Worm (Caenorhabditis elegans) whole organism, L3 larva: ENCODE results near the gene Y54G11A.3.

Source experiments
- ZK546.5 ChIP-seq: sonication (generic microtip); optimal IDR thresholded peaks from 2 replicates; lab custom pipeline; 2017; ENCODE audit warnings: missing biosample characterization, missing genetic modification characterization
- ama-1 ChIP-seq: fragments of 150-350 bp; optimal IDR thresholded peaks from 2 replicates; lab custom pipeline; 2018
- ceh-16 ChIP-seq: sonication (generic microtip); optimal IDR thresholded peaks from 2 replicates; lab custom pipeline; 2017; ENCODE audit warnings: missing biosample characterization, missing genetic modification characterization
- ceh-28 ChIP-seq: fragments of 150-350 bp; optimal IDR thresholded peaks from 2 replicates; lab custom pipeline; 2014; ENCODE audit warnings: missing biosample characterization, missing genetic modification reagents, missing genetic modification characterization
- ceh-82 ChIP-seq: fragments of 150-350 bp; optimal IDR thresholded peaks from 2 replicates; lab custom pipeline; 2014; ENCODE audit warnings: missing biosample characterization, missing genetic modification characterization
- ceh-9 ChIP-seq: sonication (generic microtip); optimal IDR thresholded peaks from 2 replicates; lab custom pipeline; 2018; ENCODE audit warnings: missing biosample characterization, missing genetic modification characterization
- daf-12 ChIP-seq: fragments of 150-350 bp; optimal IDR thresholded peaks from 2 replicates; lab custom pipeline; 2014; ENCODE audit warnings: missing biosample characterization, missing genetic modification reagents, missing genetic modification characterization
- egl-27 ChIP-seq: sonication (generic microtip); optimal IDR thresholded peaks from 4 replicates; lab custom pipeline; 2017; ENCODE audit warnings: missing biosample characterization, missing genetic modification reagents, missing genetic modification characterization
- egl-5 ChIP-seq: fragments of 150-350 bp; optimal IDR thresholded peaks from 2 replicates; lab custom pipeline; 2017; ENCODE audit warnings: missing biosample characterization, missing genetic modification reagents, missing genetic modification characterization, inconsistent platforms
- elt-3 ChIP-seq, 3 experiments: fragments of 150-350 bp in 1 of 3; sonication (generic microtip) in 2 of 3; optimal IDR thresholded peaks; 2 replicates in 2 of 3; 4 replicates in 1 of 3; lab custom pipeline; 2014 to 2017; ENCODE audit warnings: missing biosample characterization in 3 of 3, missing genetic modification characterization in 3 of 3
- eor-1 ChIP-seq, 2 experiments: fragments of 150-350 bp; optimal IDR thresholded peaks; 2 replicates each; lab custom pipeline; 2014 to 2018; ENCODE audit warnings: missing biosample characterization in 2 of 2, missing genetic modification characterization in 2 of 2
- fkh-2 ChIP-seq: fragments of 150-350 bp; optimal IDR thresholded peaks from 2 replicates; lab custom pipeline; 2014; ENCODE audit warnings: missing biosample characterization, missing genetic modification reagents, missing genetic modification characterization
- fos-1 ChIP-seq: fragments of 150-350 bp; optimal IDR thresholded peaks from 2 replicates; lab custom pipeline; 2014; ENCODE audit warnings: missing biosample characterization, missing genetic modification characterization
- hmg-11 ChIP-seq: sonication (generic microtip); optimal IDR thresholded peaks from 2 replicates; lab custom pipeline; 2016; ENCODE audit warnings: missing genetic modification characterization, missing compliant biosample characterization
- lin-15B ChIP-seq: fragments of 150-350 bp; optimal IDR thresholded peaks from 2 replicates; lab custom pipeline; 2014; ENCODE audit warnings: missing biosample characterization, missing genetic modification characterization
- lin-39 ChIP-seq: fragments of 150-350 bp; optimal IDR thresholded peaks from 2 replicates; lab custom pipeline; 2018; ENCODE audit warnings: missing biosample characterization, missing genetic modification reagents, missing genetic modification characterization
- mdl-1 ChIP-seq: fragments of 150-350 bp; optimal IDR thresholded peaks from 2 replicates; lab custom pipeline; 2014; ENCODE audit warnings: missing biosample characterization, missing genetic modification characterization
- mml-1 ChIP-seq: fragments of 150-350 bp; sonication (generic microtip); optimal IDR thresholded peaks from 3 replicates; lab custom pipeline; 2014; ENCODE audit warnings: missing biosample characterization, missing genetic modification characterization
- nfya-1 ChIP-seq: sonication (generic microtip); optimal IDR thresholded peaks from 2 replicates; lab custom pipeline; 2017; ENCODE audit warnings: missing genetic modification characterization, mild to moderate bottlenecking, missing compliant biosample characterization, antibody characterized with exemption, moderate library complexity; ENCODE audit not compliant: insufficient read depth
- nhr-11 ChIP-seq: fragments of 150-350 bp; optimal IDR thresholded peaks from 2 replicates; lab custom pipeline; 2014; ENCODE audit warnings: missing biosample characterization, missing genetic modification characterization
- nhr-12 ChIP-seq: fragments of 150-350 bp; optimal IDR thresholded peaks from 2 replicates; lab custom pipeline; 2014; ENCODE audit warnings: missing biosample characterization, missing genetic modification characterization
- nhr-23 ChIP-seq: fragments of 150-350 bp; optimal IDR thresholded peaks from 2 replicates; lab custom pipeline; 2014; ENCODE audit warnings: missing biosample characterization, missing genetic modification reagents, missing genetic modification characterization
- nhr-237 ChIP-seq: fragments of 150-350 bp; optimal IDR thresholded peaks from 2 replicates; lab custom pipeline; 2014; ENCODE audit warnings: missing biosample characterization, missing genetic modification characterization
- nhr-25 ChIP-seq: sonication (generic microtip); optimal IDR thresholded peaks from 2 replicates; lab custom pipeline; 2017; ENCODE audit warnings: missing biosample characterization, missing genetic modification characterization
- nhr-28 ChIP-seq: fragments of 150-350 bp; optimal IDR thresholded peaks from 2 replicates; lab custom pipeline; 2014; ENCODE audit warnings: missing biosample characterization, missing genetic modification characterization
- nhr-43 ChIP-seq: sonication (generic microtip); optimal IDR thresholded peaks from 2 replicates; lab custom pipeline; 2016; ENCODE audit warnings: mild to moderate bottlenecking, missing genetic modification characterization, missing compliant biosample characterization; ENCODE audit not compliant: poor library complexity, severe bottlenecking
- nhr-67 ChIP-seq: fragments of 150-350 bp; optimal IDR thresholded peaks from 2 replicates; lab custom pipeline; 2014; ENCODE audit warnings: missing biosample characterization, missing genetic modification characterization
- nhr-76 ChIP-seq: fragments of 150-350 bp; sonication (generic microtip); optimal IDR thresholded peaks from 5 replicates; lab custom pipeline; 2014; ENCODE audit warnings: missing biosample characterization, missing genetic modification characterization
- pha-4 ChIP-seq: fragments of 150-350 bp; optimal IDR thresholded peaks from 2 replicates; lab custom pipeline; 2014; ENCODE audit warnings: missing biosample characterization, missing genetic modification reagents, missing genetic modification characterization
- pqm-1 ChIP-seq: fragments of 150-350 bp; optimal IDR thresholded peaks from 2 replicates; lab custom pipeline; 2017; ENCODE audit warnings: missing biosample characterization, missing genetic modification characterization, inconsistent platforms
- sea-2 ChIP-seq: fragments of 150-350 bp; sonication (generic microtip); optimal IDR thresholded peaks from 4 replicates; lab custom pipeline; 2014; ENCODE audit warnings: missing biosample characterization, missing genetic modification reagents, missing genetic modification characterization
- snpc-4 ChIP-seq: fragments of 150-350 bp; optimal IDR thresholded peaks from 2 replicates; lab custom pipeline; 2014; ENCODE audit warnings: missing biosample characterization, missing genetic modification characterization
- unc-39 ChIP-seq: sonication (generic microtip); optimal IDR thresholded peaks from 4 replicates; lab custom pipeline; 2017; ENCODE audit warnings: missing biosample characterization, missing genetic modification characterization
- unc-62 ChIP-seq: fragments of 150-350 bp; sonication (generic microtip); optimal IDR thresholded peaks from 4 replicates; lab custom pipeline; 2014; ENCODE audit warnings: missing biosample characterization, missing genetic modification reagents, missing genetic modification characterization
- ztf-11 ChIP-seq: fragments of 150-350 bp; optimal IDR thresholded peaks from 2 replicates; lab custom pipeline; 2014; ENCODE audit warnings: missing biosample characterization, missing genetic modification characterization
- ztf-4 ChIP-seq: fragments of 150-350 bp; optimal IDR thresholded peaks from 2 replicates; lab custom pipeline; 2014; ENCODE audit warnings: missing biosample characterization, missing genetic modification characterization

Y54G11A.3 gene

ce11 chrII:14252057-14252456 lies 24.4 kb upstream of the Y54G11A.3 start, which contains the start of gene Y54G11A.2:
Gene Y54G11A.2 (plus strand): TSS chrII:14252357.
- TF ChIP-seq ama-1 (lab: Kevin White, UChicago) (no peak), snpc-4 (tag; lab: Kevin White, UChicago) (no peak), hmg-11 (tag; lab: Kevin White, UChicago) (no peak), pqm-1 (tag; lab: Kevin White, UChicago) (no peak)

ce11 chrII:14255850-14256249 lies 20.6 kb upstream of the Y54G11A.3 start:
- TF ChIP-seq ama-1 (lab: Kevin White, UChicago), result no peak
- no peak for TF ChIP-seq ZK546.5 (tag; lab: Kevin White, UChicago)
- no peak for TF ChIP-seq nhr-28
- no peak for TF ChIP-seq daf-12 (tag; lab: Kevin White, UChicago)
- no peak for TF ChIP-seq sea-2 (GFP tag; lab: Kevin White, UChicago)
- no peak for TF ChIP-seq lin-15B
- TF ChIP-seq ceh-82 (tag; lab: Kevin White, UChicago), result no peak
- no peak for TF ChIP-seq mdl-1
- no peak for TF ChIP-seq egl-27
- no peak for TF ChIP-seq lin-39 (tag; lab: Kevin White, UChicago)
- TF ChIP-seq nfya-1, result no peak
- no peak for TF ChIP-seq nhr-11 (tag; lab: Kevin White, UChicago)
- no peak for TF ChIP-seq ceh-9

- TF ChIP-seq ama-1 (lab: Kevin White, UChicago) (no peak), nhr-237 (tag; lab: Kevin White, UChicago) (no peak), nhr-23 (tag; lab: Kevin White, UChicago) (no peak), unc-39 (tag; lab: Kevin White, UChicago) (no peak), mml-1 (tag; lab: Kevin White, UChicago) (no peak), nhr-76 (no peak), snpc-4 (tag; lab: Kevin White, UChicago) (no peak), egl-27 (no peak), lin-39 (tag; lab: Kevin White, UChicago) (no peak), daf-12 (tag; lab: Kevin White, UChicago) (no peak), ztf-11 (tag; lab: Kevin White, UChicago) (no peak), nfya-1 (no peak), nhr-67 (tag; lab: Kevin White, UChicago) (no peak), nhr-25 (tag; lab: Kevin White, UChicago) (no peak), hmg-11 (tag; lab: Kevin White, UChicago) (no peak)
These were observed 19.6 kb upstream of the Y54G11A.3 start, which contains the start of gene Y54G11A.19 for ce11 chrII:14256779-14257178. Gene Y54G11A.19 (minus strand): TSS chrII:14256879.

- no peak for TF ChIP-seq ztf-11 (tag; lab: Kevin White, UChicago)
- no peak for TF ChIP-seq ceh-28 (tag; lab: Kevin White, UChicago)
- TF ChIP-seq nfya-1, result no peak
- TF ChIP-seq eor-1 (tag; optimal IDR thresholded peaks at IDR 0.05; lab: Kevin White, UChicago), result no peak
- TF ChIP-seq ceh-16 (tag; lab: Kevin White, UChicago), result no peak
- no peak for TF ChIP-seq sea-2 (GFP tag; lab: Kevin White, UChicago)
- TF ChIP-seq nhr-12 (tag; lab: Kevin White, UChicago), result no peak
These were observed 18.5 kb upstream of the Y54G11A.3 start for ce11 chrII:14257943-14258342.

ce11 chrII:14269142-14269593 lies 7.3 kb upstream of the Y54G11A.3 start, which contains the start of gene Y54G11A.1:
Gene Y54G11A.1 (minus strand): TSS chrII:14269192.
- TF ChIP-seq pqm-1 (tag; lab: Kevin White, UChicago) (no peak), nfya-1 (peak; percentile 93), nhr-43 (tag; lab: Kevin White, UChicago) (no peak)

ce11 chrII:14269839-14270238 lies 6.6 kb upstream of the Y54G11A.3 start:
- TF ChIP-seq nfya-1 (peak; percentile 90), fos-1 (no peak)

- no peak for TF ChIP-seq nhr-23 (tag; lab: Kevin White, UChicago)
- TF ChIP-seq ceh-82 (tag; lab: Kevin White, UChicago), result no peak
- TF ChIP-seq ZK546.5 (tag; lab: Kevin White, UChicago), result no peak
- TF ChIP-seq mdl-1, result no peak
- TF ChIP-seq ztf-4 (tag; lab: Kevin White, UChicago), result no peak
- no peak for TF ChIP-seq hmg-11 (tag; lab: Kevin White, UChicago)
- no peak for TF ChIP-seq eor-1 (tag; optimal IDR thresholded peaks at IDR 0.05; lab: Kevin White, UChicago)
- no peak for TF ChIP-seq unc-39 (tag; lab: Kevin White, UChicago)
- no peak for TF ChIP-seq elt-3 (tag; optimal IDR thresholded peaks at IDR 0.05; lab: Kevin White, UChicago)
- no peak for TF ChIP-seq nhr-11 (tag; lab: Kevin White, UChicago)
- TF ChIP-seq snpc-4 (tag; lab: Kevin White, UChicago), result no peak
- no peak for TF ChIP-seq nhr-25 (tag; lab: Kevin White, UChicago)
- TF ChIP-seq fkh-2, result no peak
- no peak for TF ChIP-seq unc-62 (GFP tag; lab: Kevin White, UChicago)
- TF ChIP-seq ama-1 (lab: Kevin White, UChicago), result no peak
- TF ChIP-seq mml-1 (tag; lab: Kevin White, UChicago), result no peak
- no peak for TF ChIP-seq pha-4
- TF ChIP-seq nhr-76, result no peak
- no peak for TF ChIP-seq egl-5 (tag; lab: Kevin White, UChicago)
- no peak for TF ChIP-seq daf-12 (tag; lab: Kevin White, UChicago)
These were observed 10.9 kb downstream of the Y54G11A.3 start, which contains the start of gene srh-41 for ce11 chrII:14287277-14287676. Gene srh-41 (minus strand): TSS chrII:14287377.
